Worm (Caenorhabditis elegans) whole organism, midembryonic: ENCODE data around the gene pgp-6.
A peak's percentile ranks its signal among the peaks of the same experiment; 100 is the strongest.

ENCODE experiments used
- T22C8.4 ChIP-seq: fragments of 200-800 bp; sonication (Bioruptor generic); IDR thresholded peaks from 2 replicates; pipeline ENCODE4 v1.3.6; 2022; ENCODE audit warnings: missing genetic modification characterization, missing compliant biosample characterization
- cog-1 ChIP-seq: sonication (generic microtip); optimal IDR thresholded peaks from 2 replicates; lab custom pipeline; 2016; ENCODE audit warnings: missing genetic modification characterization, missing compliant biosample characterization
- flt-1 ChIP-seq: fragments of 200-800 bp; sonication (Bioruptor generic); IDR thresholded peaks from 2 replicates; pipeline ENCODE4 v1.3.6; 2022; ENCODE audit warnings: missing genetic modification characterization, missing compliant biosample characterization
- klf-2 ChIP-seq: fragments of 200-800 bp; sonication (Bioruptor generic); conservative IDR thresholded peaks from 2 replicates; pipeline ENCODE4 v1.3.6; 2022; ENCODE audit warnings: missing genetic modification reagents, missing genetic modification characterization, missing compliant biosample characterization
- med-1 ChIP-seq: sonication (generic microtip); optimal IDR thresholded peaks from 2 replicates; lab custom pipeline; 2017; ENCODE audit warnings: missing genetic modification characterization, mild to moderate bottlenecking, missing compliant biosample characterization, antibody characterized with exemption, missing genetic modification reagents; ENCODE audit not compliant: insufficient read depth
- ref-1 ChIP-seq: fragments of 200-800 bp; sonication (Bioruptor generic); conservative IDR thresholded peaks from 2 replicates; pipeline ENCODE4 v1.3.6; 2022; ENCODE audit warnings: missing genetic modification reagents, missing genetic modification characterization, missing compliant biosample characterization
- tab-1 ChIP-seq: fragments of 200-800 bp; sonication (Bioruptor generic); IDR thresholded peaks from 2 replicates; pipeline ENCODE4 v1.3.6; 2022; ENCODE audit warnings: missing genetic modification characterization, missing compliant biosample characterization
- ztf-23 ChIP-seq: fragments of 200-800 bp; sonication (Bioruptor generic); IDR thresholded peaks from 2 replicates; pipeline ENCODE4 v1.3.6; 2022; ENCODE audit warnings: missing genetic modification reagents, missing genetic modification characterization, missing compliant biosample characterization
- ztf-29 ChIP-seq: fragments of 200-800 bp; sonication (Bioruptor generic); IDR thresholded peaks from 2 replicates; pipeline ENCODE4 v1.3.6; 2022; ENCODE audit warnings: missing genetic modification reagents, missing genetic modification characterization, missing compliant biosample characterization

Gene pgp-6

DNA sequence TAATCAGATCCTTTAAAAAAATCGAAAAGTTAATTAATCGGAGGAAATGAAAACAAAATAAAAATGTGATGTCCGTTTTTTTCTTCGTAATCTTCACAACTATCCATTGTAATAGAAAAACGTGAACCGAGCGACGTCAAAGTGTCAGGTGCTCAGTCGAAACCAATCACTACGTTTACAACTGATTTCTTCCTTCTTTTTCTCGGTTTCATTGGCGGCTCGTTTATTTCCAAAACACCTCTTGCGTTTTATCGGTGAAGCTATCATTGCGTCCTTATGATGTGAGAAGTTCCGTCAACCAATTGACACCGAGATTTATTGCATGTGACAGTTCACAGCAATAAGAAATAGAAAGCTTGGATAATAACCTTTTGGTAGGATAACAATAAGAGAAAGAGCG lies 24.0 kb downstream of the pgp-6 start:
- no peak for TF ChIP-seq klf-2 (GFP tag; lab: Robert Waterston, UW)
- TF ChIP-seq cog-1 (tag; lab: Kevin White, UChicago): no peak
- TF ChIP-seq tab-1 (GFP tag; lab: Robert Waterston, UW): no peak
- no peak for TF ChIP-seq flt-1 (GFP tag; lab: Robert Waterston, UW)
- no peak for TF ChIP-seq ztf-23
- no peak for TF ChIP-seq T22C8.4 (GFP tag; lab: Robert Waterston, UW)
- TF ChIP-seq ztf-29 (GFP tag; lab: Robert Waterston, UW): no peak
- no peak for TF ChIP-seq med-1 (GFP tag; lab: Kevin White, UChicago)
- TF ChIP-seq ref-1 (GFP tag; lab: Robert Waterston, UW): no peak

DNA sequence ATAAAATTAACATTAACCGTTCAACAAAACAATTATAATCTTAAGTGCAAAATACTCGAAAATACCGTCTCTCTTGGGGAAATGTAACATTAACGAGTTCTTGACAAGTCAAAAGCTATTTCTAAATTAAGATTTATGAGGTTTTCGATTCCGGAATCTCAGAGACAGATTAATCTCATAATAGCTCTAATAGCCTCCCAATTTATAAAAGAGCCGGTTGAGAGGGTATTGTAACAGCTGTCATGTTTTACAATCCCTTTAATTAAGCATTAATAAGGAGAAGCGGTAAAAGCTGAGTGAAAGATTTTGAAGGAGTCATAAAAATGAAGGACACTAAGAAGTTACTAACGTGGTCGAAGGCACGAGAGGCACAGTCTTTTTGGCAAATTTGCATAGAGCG lies 25.5 kb downstream of the pgp-6 start:
- TF ChIP-seq med-1 (GFP tag; lab: Kevin White, UChicago) (no peak), T22C8.4 (GFP tag; lab: Robert Waterston, UW) (no peak)

DNA sequence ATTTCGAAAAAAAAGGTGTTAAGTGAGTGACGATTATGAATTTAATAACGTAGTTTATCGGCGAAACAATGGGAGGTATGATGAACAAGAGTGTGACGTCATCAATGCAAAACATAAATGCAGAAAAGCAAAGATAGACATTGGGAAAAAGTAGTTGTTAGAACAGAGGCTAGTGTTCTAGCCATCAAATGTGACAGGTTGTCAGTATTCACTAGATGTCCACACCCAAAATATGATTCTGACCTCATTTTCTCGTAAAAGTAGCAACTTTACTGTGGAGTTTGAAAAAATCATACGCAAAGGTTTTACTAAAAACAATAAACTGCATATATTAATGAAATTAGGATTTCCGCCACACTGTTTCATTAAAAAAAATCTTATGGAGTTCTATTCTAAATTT lies 26.0 kb downstream of the pgp-6 start:
- TF ChIP-seq flt-1 (GFP tag; lab: Robert Waterston, UW) (no peak), T22C8.4 (GFP tag; lab: Robert Waterston, UW) (no peak), klf-2 (GFP tag; lab: Robert Waterston, UW) (no peak), med-1 (GFP tag; lab: Kevin White, UChicago) (no peak), cog-1 (tag; lab: Kevin White, UChicago) (no peak), ztf-23 (no peak), ztf-29 (GFP tag; lab: Robert Waterston, UW) (no peak), ref-1 (GFP tag; lab: Robert Waterston, UW) (no peak), tab-1 (GFP tag; lab: Robert Waterston, UW) (no peak)

DNA sequence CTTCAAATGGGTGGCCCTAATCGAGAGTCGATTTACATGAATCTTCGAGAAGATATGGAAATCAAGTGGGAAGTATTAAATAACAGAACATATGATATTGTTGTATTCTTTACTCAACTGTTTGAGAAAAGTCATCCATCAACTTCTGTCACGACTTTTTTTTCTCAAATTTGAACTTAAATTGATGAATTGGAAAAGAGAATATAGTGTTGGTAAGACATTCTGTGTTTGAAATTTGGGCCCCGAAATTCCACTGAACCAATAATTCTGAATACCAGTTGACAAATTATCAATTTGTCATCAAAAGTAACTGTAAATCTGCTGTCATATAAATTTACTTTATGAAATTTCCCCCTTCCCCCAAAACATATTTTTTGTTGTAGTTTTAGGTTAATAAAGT lies 30.3 kb downstream of the pgp-6 start:
- no peak for TF ChIP-seq med-1 (GFP tag; lab: Kevin White, UChicago)
- TF ChIP-seq ztf-29 (GFP tag; lab: Robert Waterston, UW): no peak
- no peak for TF ChIP-seq ztf-23
- TF ChIP-seq flt-1 (GFP tag; lab: Robert Waterston, UW): no peak

DNA sequence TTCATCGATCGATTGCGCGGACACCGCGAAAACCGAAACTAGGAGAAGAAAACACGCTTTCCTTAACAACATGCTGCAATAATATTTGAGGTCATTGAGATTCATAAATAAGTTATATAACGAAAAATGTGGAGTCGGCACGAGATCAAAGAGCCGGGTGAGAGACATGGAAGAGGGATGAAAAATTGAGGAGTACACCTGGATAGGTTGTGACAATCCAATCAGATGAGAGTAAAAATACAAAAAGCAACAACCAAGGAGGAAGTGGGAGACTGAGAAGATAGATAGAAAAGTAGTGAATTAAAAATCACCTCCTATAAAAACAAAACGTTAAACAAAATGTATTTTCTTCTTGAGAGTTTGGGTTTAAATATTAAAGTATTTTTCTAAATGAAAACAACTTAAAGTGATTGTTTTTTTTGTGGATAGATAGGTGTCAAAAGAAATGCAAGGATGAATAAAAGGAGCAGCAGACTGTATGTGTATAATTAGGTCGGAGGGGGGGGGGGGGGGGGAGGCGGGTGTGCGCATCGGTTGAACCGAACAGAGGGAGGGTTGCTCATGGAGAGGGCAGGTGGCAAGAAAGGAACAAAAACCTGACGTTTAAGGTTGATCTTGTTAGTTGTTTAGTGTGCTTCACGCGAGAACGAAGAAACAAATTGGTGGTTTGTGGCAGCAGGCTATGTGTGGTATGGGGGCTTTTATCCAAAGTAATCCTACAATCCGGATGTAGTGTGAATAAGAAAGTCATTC lies 32.4 kb downstream of the pgp-6 start, which contains the start of gene C05A9.2:
Gene C05A9.2, minus strand, starts transcription at position 73 of the 753 bp plus-strand sequence.
- TF ChIP-seq klf-2 (GFP tag; lab: Robert Waterston, UW) (no peak), ztf-23 (0 out of 2 replicates have a peak, but pooled peaks have one; percentile 18), cog-1 (tag; lab: Kevin White, UChicago) (no peak), tab-1 (GFP tag; lab: Robert Waterston, UW) (no peak)

DNA sequence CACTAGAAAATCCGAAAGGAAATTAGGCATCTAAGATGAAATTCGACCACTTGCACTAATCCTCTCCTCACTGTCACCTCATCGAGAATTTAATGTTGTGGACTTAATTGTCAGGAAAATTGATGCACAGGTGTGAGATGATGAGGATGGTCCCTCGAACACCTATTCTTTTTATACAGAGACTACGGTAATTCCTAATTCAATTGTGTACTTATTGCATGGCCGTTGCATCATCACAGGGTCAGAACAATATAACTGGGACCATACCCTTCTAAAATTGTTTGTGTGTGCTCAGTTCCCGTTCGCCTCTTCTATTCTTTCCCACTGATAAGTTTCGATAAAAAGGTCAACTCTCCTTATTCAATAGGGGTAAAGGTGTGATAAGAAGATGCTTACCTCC lies 33.1 kb downstream of the pgp-6 start:
- no peak for TF ChIP-seq T22C8.4 (GFP tag; lab: Robert Waterston, UW)
- TF ChIP-seq ref-1 (GFP tag; lab: Robert Waterston, UW): no peak
- TF ChIP-seq ztf-29 (GFP tag; lab: Robert Waterston, UW): no peak
- no peak for TF ChIP-seq med-1 (GFP tag; lab: Kevin White, UChicago)
- TF ChIP-seq tab-1 (GFP tag; lab: Robert Waterston, UW): no peak
- TF ChIP-seq klf-2 (GFP tag; lab: Robert Waterston, UW): no peak
- TF ChIP-seq cog-1 (tag; lab: Kevin White, UChicago): no peak
- TF ChIP-seq ztf-23: no peak
- TF ChIP-seq flt-1 (GFP tag; lab: Robert Waterston, UW): no peak

DNA sequence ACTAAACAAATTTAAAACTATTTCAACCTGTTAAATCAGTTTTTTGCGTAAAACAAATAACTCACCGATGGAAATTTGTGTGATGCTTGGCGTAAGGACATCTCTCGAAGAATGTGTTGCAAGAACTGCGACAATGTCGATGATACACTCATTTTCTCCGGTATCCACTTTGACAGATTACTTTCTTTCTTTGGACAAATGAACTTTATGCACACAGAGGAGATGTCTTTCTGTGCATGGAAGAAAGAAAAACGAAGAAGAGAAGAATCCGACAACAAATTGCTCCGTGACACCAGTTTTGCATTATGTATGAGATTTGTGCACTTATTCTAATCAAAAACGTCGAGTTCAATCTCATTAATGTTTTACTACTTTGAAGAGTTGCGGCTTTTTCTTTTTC lies 38.7 kb downstream of the pgp-6 start, which contains the start of gene plc-1:
Gene plc-1, minus strand, starts transcription at position 101 of the 400 bp plus-strand sequence.
- TF ChIP-seq flt-1 (GFP tag; lab: Robert Waterston, UW) (no peak), ztf-23 (no peak), tab-1 (GFP tag; lab: Robert Waterston, UW) (no peak), cog-1 (tag; lab: Kevin White, UChicago) (no peak), med-1 (GFP tag; lab: Kevin White, UChicago) (no peak), T22C8.4 (GFP tag; lab: Robert Waterston, UW) (no peak), klf-2 (GFP tag; lab: Robert Waterston, UW) (no peak), ztf-29 (GFP tag; lab: Robert Waterston, UW) (no peak), ref-1 (GFP tag; lab: Robert Waterston, UW) (no peak)

DNA sequence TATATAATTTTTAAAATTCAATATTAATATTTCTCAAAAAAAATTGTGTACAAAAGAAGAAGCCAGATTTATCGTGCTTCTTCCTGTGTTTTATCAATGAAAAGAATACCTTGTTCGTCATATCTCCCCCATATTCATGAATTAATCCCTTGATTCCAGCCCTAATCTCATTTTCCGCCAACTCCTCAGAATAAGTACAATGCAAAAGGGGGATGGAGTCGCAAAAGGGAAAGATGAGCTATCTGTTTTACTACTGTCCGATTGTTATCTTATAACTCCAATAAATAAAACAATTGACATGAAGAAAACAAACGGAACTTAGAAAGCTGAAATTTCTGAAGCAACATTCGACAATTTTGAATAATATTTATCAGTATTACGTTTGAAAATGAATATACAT lies 39.6 kb downstream of the pgp-6 start:
- TF ChIP-seq ztf-23 (no peak), ref-1 (GFP tag; lab: Robert Waterston, UW) (no peak), cog-1 (tag; lab: Kevin White, UChicago) (no peak), klf-2 (GFP tag; lab: Robert Waterston, UW) (no peak), tab-1 (GFP tag; lab: Robert Waterston, UW) (no peak), T22C8.4 (GFP tag; lab: Robert Waterston, UW) (no peak), med-1 (GFP tag; lab: Kevin White, UChicago) (no peak), ztf-29 (GFP tag; lab: Robert Waterston, UW) (no peak), flt-1 (GFP tag; lab: Robert Waterston, UW) (no peak)

DNA sequence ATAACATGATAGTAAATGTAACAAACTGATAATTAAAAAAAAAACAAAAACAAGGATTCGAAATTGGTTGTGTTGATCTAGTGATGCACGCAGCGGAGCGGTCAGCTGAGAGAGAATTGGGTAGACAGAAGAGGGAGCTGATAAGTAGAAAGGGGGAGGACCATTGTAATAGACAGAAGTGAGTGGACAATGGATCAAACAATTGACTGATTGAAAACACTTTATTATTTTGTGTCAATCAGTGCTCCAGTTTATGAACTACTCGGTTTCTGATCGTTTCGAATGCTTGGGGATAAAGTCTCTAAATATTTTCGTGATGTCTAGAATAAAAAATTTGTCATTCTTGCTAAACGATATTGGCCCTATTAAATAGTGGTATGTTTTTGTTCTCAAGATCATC lies 42.7 kb downstream of the pgp-6 start:
- TF ChIP-seq flt-1 (GFP tag; lab: Robert Waterston, UW) (no peak), med-1 (GFP tag; lab: Kevin White, UChicago) (no peak), tab-1 (GFP tag; lab: Robert Waterston, UW) (no peak), ztf-23 (no peak), T22C8.4 (GFP tag; lab: Robert Waterston, UW) (no peak)
